Fruit fly (Drosophila melanogaster) whole organism, larva: Measurements from ENCODE around the gene RfC4.

ENCODE experiments used
- noc ChIP-seq: fragments of 200-800 bp; sonication (Bioruptor generic); optimal IDR thresholded peaks from 3 replicates; lab custom pipeline; 2019; ENCODE audit warnings: missing biosample characterization, mild to moderate bottlenecking, missing genetic modification characterization, moderate library complexity

The RfC4 gene

DNA sequence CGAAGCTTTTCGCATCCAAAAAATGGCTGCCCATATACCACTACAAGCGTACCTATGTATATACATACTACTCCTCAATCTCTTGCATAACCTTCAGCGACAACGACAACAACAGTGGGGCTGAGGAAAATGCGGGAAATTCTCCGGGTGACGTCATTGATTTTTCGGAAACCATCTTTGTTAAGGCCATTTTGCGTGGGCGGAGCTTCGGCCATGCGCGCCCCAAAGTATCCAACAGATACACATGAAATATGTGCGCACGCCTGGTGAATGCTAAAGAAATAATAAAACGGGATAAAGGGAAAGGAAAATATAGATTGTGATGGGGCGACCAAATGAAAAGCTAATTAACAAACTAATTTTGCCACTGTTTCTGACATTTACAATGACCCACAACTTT lies 50.0 kb downstream of the RfC4 start:
- TF ChIP-seq noc (tag; lab: Kevin White, UChicago) = no peak
